Fruit fly (Drosophila melanogaster) S2 (cell line): ENCODE results near the gene Or85f.

ENCODE experiments used
- CG8478 ChIP-seq: fragments of >200 bp; optimal IDR thresholded peaks from 2 replicates; lab custom pipeline; 2018
- CTCF ChIP-seq, 2 experiments: fragments of >200 bp; optimal IDR thresholded peaks; 2 replicates each; lab custom pipeline; 2018

- TF ChIP-seq CG8478 (lab: Kevin White, UChicago) = no peak
- no peak for TF ChIP-seq CTCF (optimal IDR thresholded peaks at IDR 0.05; lab: Kevin White, UChicago)
Measured at dm6 chr3R:9428988-9429387, 31.0 kb downstream of the Or85f start.
